Fruit fly (Drosophila melanogaster) whole organism, pupa: ENCODE results near the gene CG7888.

ENCODE experiments used
- CG10348 ChIP-seq: fragments of 200-800 bp; sonication (Bioruptor generic); IDR thresholded peaks from 2 replicates; pipeline ENCODE4 v1.3.6; 2022; ENCODE audit warnings: missing biosample characterization, missing genetic modification characterization
- CG12605 ChIP-seq: fragments of 200-800 bp; sonication (Bioruptor generic); IDR thresholded peaks from 2 replicates; pipeline ENCODE4 v1.3.6; 2022; ENCODE audit warnings: missing biosample characterization, missing genetic modification characterization
- CG17806 ChIP-seq: fragments of 200-800 bp; sonication (Bioruptor generic); optimal IDR thresholded peaks from 2 replicates; lab custom pipeline; 2018; ENCODE audit warnings: missing biosample characterization, mild to moderate bottlenecking, missing genetic modification characterization, moderate library complexity
- CG34367 ChIP-seq: fragments of 200-800 bp; sonication (Bioruptor generic); optimal IDR thresholded peaks from 2 replicates; lab custom pipeline; 2018; ENCODE audit warnings: missing biosample characterization, mild to moderate bottlenecking, missing genetic modification characterization
- CG4496 ChIP-seq: fragments of 200-800 bp; sonication (Bioruptor generic); IDR thresholded peaks from 3 replicates; pipeline ENCODE4 v1.3.6; 2022; ENCODE audit warnings: missing biosample characterization, missing genetic modification characterization
- CG9948 ChIP-seq: fragments of 200-800 bp; sonication (Bioruptor generic); optimal IDR thresholded peaks from 2 replicates; lab custom pipeline; 2018; ENCODE audit warnings: missing biosample characterization, mild to moderate bottlenecking, missing genetic modification characterization, moderate library complexity
- EcR ChIP-seq: fragments of 200-800 bp; sonication (Bioruptor generic); optimal IDR thresholded peaks from 3 replicates; lab custom pipeline; 2019; ENCODE audit warnings: missing biosample characterization, missing genetic modification characterization, mild to moderate bottlenecking, moderate library complexity, missing genetic modification reagents
- rn ChIP-seq: fragments of 200-800 bp; sonication (Bioruptor generic); IDR thresholded peaks from 2 replicates; pipeline ENCODE4 v1.3.6; 2022; ENCODE audit warnings: missing biosample characterization, missing genetic modification characterization

- no peak for TF ChIP-seq CG34367 (tag; lab: Kevin White, UChicago)
- TF ChIP-seq EcR: no peak
- TF ChIP-seq CG12605 (GFP tag; lab: Robert Waterston, UW): no peak
- TF ChIP-seq CG10348 (GFP tag; lab: Robert Waterston, UW): no peak
- TF ChIP-seq CG4496 (GFP tag; lab: Robert Waterston, UW): no peak
- no peak for TF ChIP-seq CG17806
- no peak for TF ChIP-seq rn (GFP tag; lab: Robert Waterston, UW)
- no peak for TF ChIP-seq CG9948
Measured at dm6 chr3L:11025261-11025660, 28.6 kb upstream of the CG7888 start, which contains the start of gene CG32079.
